Worm (Caenorhabditis elegans) whole organism, L4 larva: ENCODE results near the gene fkb-1.

Experiments
- ZK546.5 ChIP-seq, 2 experiments: sonication (generic microtip); optimal IDR thresholded peaks; 2 replicates each; lab custom pipeline; 2017; ENCODE audit warnings: missing biosample characterization in 2 of 2, missing genetic modification characterization in 2 of 2
- ceh-82 ChIP-seq: sonication (generic microtip); optimal IDR thresholded peaks from 2 replicates; lab custom pipeline; 2017; ENCODE audit warnings: missing biosample characterization, missing genetic modification characterization
- egl-43 ChIP-seq: fragments of 200-800 bp; sonication (Bioruptor generic); IDR thresholded peaks from 2 replicates; pipeline ENCODE4 v1.3.6; 2022; ENCODE audit warnings: missing genetic modification reagents, missing genetic modification characterization, missing compliant biosample characterization
- lin-15B ChIP-seq: fragments of 150-350 bp; sonication (generic microtip); optimal IDR thresholded peaks from 3 replicates; lab custom pipeline; 2014; ENCODE audit warnings: missing biosample characterization, missing genetic modification characterization
- mdt-29 ChIP-seq: fragments of 200-800 bp; sonication (Bioruptor generic); IDR thresholded peaks from 2 replicates; pipeline ENCODE4 v1.3.6; 2022; ENCODE audit warnings: missing genetic modification reagents, missing genetic modification characterization, missing compliant biosample characterization
- nhr-11 ChIP-seq: fragments of 150-350 bp; optimal IDR thresholded peaks from 2 replicates; lab custom pipeline; 2014; ENCODE audit warnings: missing biosample characterization, missing genetic modification characterization
- nhr-76 ChIP-seq: fragments of 150-350 bp; optimal IDR thresholded peaks from 2 replicates; lab custom pipeline; 2014; ENCODE audit warnings: missing biosample characterization, missing genetic modification characterization
- snpc-4 ChIP-seq: fragments of 150-350 bp; optimal IDR thresholded peaks from 2 replicates; lab custom pipeline; 2014; ENCODE audit warnings: missing biosample characterization, missing genetic modification characterization
- tra-1 ChIP-seq: fragments of 200-800 bp; sonication (Bioruptor generic); IDR thresholded peaks from 2 replicates; pipeline ENCODE4 v1.3.6; 2022; ENCODE audit warnings: missing genetic modification reagents, missing genetic modification characterization, missing compliant biosample characterization

DNA sequence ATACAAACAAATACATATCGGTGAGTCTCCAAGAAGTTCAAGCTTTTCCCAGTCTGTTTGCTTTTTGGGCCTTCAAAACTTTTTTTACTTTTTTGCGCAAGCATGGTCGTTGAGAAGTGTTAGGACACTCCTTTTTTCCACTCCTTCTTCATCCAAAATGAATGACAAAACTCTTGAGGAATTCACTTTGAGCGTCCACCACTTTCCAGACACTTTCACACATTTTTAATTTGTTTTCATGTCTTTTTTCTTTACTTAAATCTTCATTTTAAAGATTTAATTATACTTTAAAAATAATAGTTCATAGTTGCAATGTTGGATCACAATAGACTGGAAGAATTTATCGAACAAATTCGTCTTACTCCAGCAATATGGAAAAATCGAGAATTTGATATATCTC is 32.1 kb upstream of the fkb-1 start, which contains the start of gene F13H10.1:
- TF ChIP-seq ceh-82 (tag; lab: Kevin White, UChicago) (no peak), ZK546.5 (tag; optimal IDR thresholded peaks at IDR 0.05; lab: Kevin White, UChicago) (no peak), snpc-4 (tag; lab: Kevin White, UChicago) (no peak), tra-1 (no peak), nhr-11 (tag; lab: Kevin White, UChicago) (no peak), egl-43 (GFP tag; lab: Robert Waterston, UW) (no peak), nhr-76 (tag; lab: Kevin White, UChicago) (no peak), lin-15B (tag; lab: Kevin White, UChicago) (no peak), mdt-29 (no peak)
